Worm (Caenorhabditis elegans) whole organism, L1 larva: ENCODE data around the gene H25P19.1.

ENCODE experiments used
- C34B4.2 ChIP-seq: sonication (generic microtip); optimal IDR thresholded peaks from 2 replicates; lab custom pipeline; 2017; ENCODE audit warnings: mild to moderate bottlenecking, missing genetic modification characterization, missing compliant biosample characterization
- Y116A8C.19 ChIP-seq: sonication (generic microtip); optimal IDR thresholded peaks from 2 replicates; lab custom pipeline; 2016; ENCODE audit warnings: missing compliant biosample characterization, missing genetic modification characterization, borderline replicate concordance
- ama-1 ChIP-seq: fragments of 150-350 bp; optimal IDR thresholded peaks from 2 replicates; lab custom pipeline; 2014
- blmp-1 ChIP-seq: fragments of 150-350 bp; optimal IDR thresholded peaks from 2 replicates; lab custom pipeline; 2014; ENCODE audit warnings: missing biosample characterization, missing genetic modification characterization
- dpl-1 ChIP-seq, 3 experiments: fragments of 150-350 bp in 2 of 3; sonication (generic microtip) in 1 of 3; optimal IDR thresholded peaks; 2 replicates each; lab custom pipeline; 2014 to 2017; ENCODE audit warnings: missing biosample characterization in 3 of 3, missing genetic modification characterization in 3 of 3, missing genetic modification reagents in 3 of 3
- efl-1 ChIP-seq, 4 experiments: fragments of 150-350 bp; optimal IDR thresholded peaks in 3 of 4; peaks in 1 of 4; 1 replicate in 1 of 4; 2 replicates in 3 of 4; lab custom pipeline; 2014; ENCODE audit warnings: missing biosample characterization in 2 of 4, missing genetic modification characterization in 2 of 4, missing genetic modification reagents in 2 of 4
- elt-2 ChIP-seq: sonication (generic microtip); optimal IDR thresholded peaks from 2 replicates; lab custom pipeline; 2016; ENCODE audit warnings: missing genetic modification characterization, mild to moderate bottlenecking, inconsistent platforms, missing compliant biosample characterization, missing genetic modification reagents
- elt-3 ChIP-seq, 6 experiments: fragments of 150-350 bp in 1 of 6; sonication (generic microtip); optimal IDR thresholded peaks; 2 replicates each; lab custom pipeline; 2017 to 2018; ENCODE audit warnings: missing biosample characterization in 6 of 6, missing genetic modification characterization in 6 of 6, inconsistent platforms in 1 of 6
- fkh-8 ChIP-seq: sonication (generic microtip); optimal IDR thresholded peaks from 2 replicates; lab custom pipeline; 2016; ENCODE audit warnings: mild to moderate bottlenecking, missing genetic modification characterization, missing compliant biosample characterization
- fos-1 ChIP-seq: fragments of 150-350 bp; optimal IDR thresholded peaks from 2 replicates; lab custom pipeline; 2014; ENCODE audit warnings: missing biosample characterization, missing genetic modification characterization
- grh-1 ChIP-seq: fragments of 200-800 bp; sonication (Bioruptor generic); IDR thresholded peaks from 2 replicates; pipeline ENCODE4 v1.3.6; 2022; ENCODE audit warnings: missing genetic modification reagents, missing genetic modification characterization, missing compliant biosample characterization
- hlh-4 ChIP-seq: sonication (generic microtip); optimal IDR thresholded peaks from 2 replicates; lab custom pipeline; 2016; ENCODE audit warnings: mild to moderate bottlenecking, missing genetic modification characterization, missing compliant biosample characterization
- irx-1 ChIP-seq: sonication (generic microtip); optimal IDR thresholded peaks from 2 replicates; lab custom pipeline; 2016; ENCODE audit warnings: missing genetic modification characterization, missing compliant biosample characterization
- lin-15B ChIP-seq: fragments of 150-350 bp; sonication (generic microtip); optimal IDR thresholded peaks from 3 replicates; lab custom pipeline; 2014; ENCODE audit warnings: missing biosample characterization, missing genetic modification characterization
- mab-9 ChIP-seq: fragments of 200-800 bp; sonication (Bioruptor generic); IDR thresholded peaks from 2 replicates; pipeline ENCODE4 v1.3.6; 2022; ENCODE audit warnings: missing genetic modification reagents, missing genetic modification characterization, missing compliant biosample characterization
- mdl-1 ChIP-seq, 2 experiments: fragments of 150-350 bp; optimal IDR thresholded peaks; 2 replicates each; lab custom pipeline; 2014 to 2017; ENCODE audit warnings: missing biosample characterization in 2 of 2, missing genetic modification characterization in 2 of 2, inconsistent platforms in 1 of 2
- mep-1 ChIP-seq: fragments of 150-350 bp; optimal IDR thresholded peaks from 2 replicates; lab custom pipeline; 2014; ENCODE audit warnings: missing biosample characterization, missing genetic modification characterization
- nhr-11 ChIP-seq: fragments of 150-350 bp; optimal IDR thresholded peaks from 2 replicates; lab custom pipeline; 2014; ENCODE audit warnings: missing biosample characterization, missing genetic modification characterization
- nhr-19 ChIP-seq: fragments of 200-800 bp; sonication (Bioruptor generic); conservative IDR thresholded peaks from 2 replicates; pipeline ENCODE4 v1.3.6; 2022; ENCODE audit warnings: missing genetic modification characterization, missing compliant biosample characterization
- nhr-85 ChIP-seq: sonication (generic microtip); peaks from one replicate; lab custom pipeline; 2016; ENCODE audit warnings: missing genetic modification characterization, inconsistent platforms, missing compliant biosample characterization
- skn-1 ChIP-seq: fragments of 150-350 bp; optimal IDR thresholded peaks from 2 replicates; lab custom pipeline; 2014; ENCODE audit warnings: missing biosample characterization, missing genetic modification characterization
- snpc-4 ChIP-seq: fragments of 150-350 bp; optimal IDR thresholded peaks from 2 replicates; lab custom pipeline; 2014; ENCODE audit warnings: missing biosample characterization, missing genetic modification characterization
- snu-23 ChIP-seq: sonication (generic microtip); optimal IDR thresholded peaks from 2 replicates; lab custom pipeline; 2016; ENCODE audit warnings: missing genetic modification characterization, missing compliant biosample characterization
- sox-4 ChIP-seq: sonication (generic microtip); optimal IDR thresholded peaks from 2 replicates; lab custom pipeline; 2016; ENCODE audit warnings: missing genetic modification characterization, missing compliant biosample characterization
- sptf-1 ChIP-seq: fragments of 150-350 bp; optimal IDR thresholded peaks from 2 replicates; lab custom pipeline; 2014; ENCODE audit warnings: missing biosample characterization, missing genetic modification characterization
- unc-62 ChIP-seq: fragments of 150-350 bp; optimal IDR thresholded peaks from 2 replicates; lab custom pipeline; 2014; ENCODE audit warnings: missing biosample characterization, missing genetic modification reagents, missing genetic modification characterization
- unc-86 ChIP-seq: sonication (generic microtip); optimal IDR thresholded peaks from 2 replicates; lab custom pipeline; 2016; ENCODE audit warnings: missing genetic modification characterization, missing compliant biosample characterization
- vab-15 ChIP-seq: sonication (generic microtip); optimal IDR thresholded peaks from 2 replicates; lab custom pipeline; 2017; ENCODE audit warnings: missing genotype, mild to moderate bottlenecking, missing genetic modification characterization, missing compliant biosample characterization
- zag-1 ChIP-seq: fragments of 150-350 bp; optimal IDR thresholded peaks from 2 replicates; lab custom pipeline; 2014; ENCODE audit warnings: missing biosample characterization, missing genetic modification characterization
- zip-4 ChIP-seq: fragments of 200-800 bp; sonication (Bioruptor generic); optimal IDR thresholded peaks from 2 replicates; lab custom pipeline; 2018; ENCODE audit warnings: mild to moderate bottlenecking, missing genetic modification characterization, moderate library complexity, missing compliant biosample characterization
- ztf-11 ChIP-seq, 2 experiments: sonication (generic microtip); optimal IDR thresholded peaks; 2 replicates each; lab custom pipeline; 2016 to 2017; ENCODE audit warnings: missing genetic modification characterization in 2 of 2, missing biosample characterization in 1 of 2, missing compliant biosample characterization in 1 of 2

Gene H25P19.1

DNA sequence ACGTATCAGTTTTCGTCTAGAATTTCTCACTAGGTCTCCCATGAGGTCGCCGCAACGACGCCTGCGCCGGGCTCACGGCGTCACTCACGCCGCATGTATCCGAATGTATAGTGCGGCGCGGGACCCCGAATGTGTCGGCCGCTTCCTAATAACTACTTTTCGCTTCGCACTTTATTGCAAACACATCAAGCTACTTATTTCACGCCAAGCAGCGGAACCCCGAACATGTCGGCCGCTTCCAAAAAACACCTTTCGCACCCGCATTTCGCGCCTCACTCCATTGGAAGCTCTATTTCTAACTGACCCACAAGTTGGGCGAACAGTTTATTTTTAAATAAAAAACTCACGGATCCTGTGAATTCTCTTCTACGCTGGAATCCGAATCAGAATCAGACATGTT lies 11.4 kb upstream of the H25P19.1 start:
- no peak for TF ChIP-seq unc-86
- peak; percentile 27 for TF ChIP-seq snpc-4 (tag; lab: Kevin White, UChicago)

DNA sequence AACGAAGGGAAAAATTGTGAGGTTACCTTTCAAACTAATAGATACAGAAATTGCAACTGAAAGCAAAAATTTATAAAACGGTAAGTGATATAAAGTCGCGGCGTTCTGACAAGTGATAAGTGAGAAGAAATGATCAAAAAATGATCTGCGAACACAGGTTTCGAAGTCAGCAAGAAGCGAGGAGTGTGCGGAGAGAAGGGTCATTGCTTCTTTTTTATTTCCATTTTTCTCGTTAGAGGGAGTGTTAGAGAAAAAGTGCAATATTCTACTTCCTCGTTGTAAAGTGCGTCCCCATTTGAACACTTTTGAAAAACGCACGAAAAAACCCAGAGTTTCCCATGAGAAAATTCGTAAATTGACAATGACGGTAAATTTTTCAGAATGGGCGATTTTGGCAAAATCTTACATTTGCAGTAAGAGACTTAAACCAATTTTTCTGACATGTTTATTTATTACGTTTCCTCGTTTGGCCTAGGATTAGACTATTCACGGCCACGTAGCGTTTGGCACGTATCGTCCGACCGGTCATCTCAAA lies 10.9 kb upstream of the H25P19.1 start, which contains the start of the genes fbxa-72 and srx-21:
Gene fbxa-72 (minus strand): TSS at position 204 of the 535 bp plus-strand sequence.
Gene srx-21 (plus strand): TSS at position 485 of the 535 bp plus-strand sequence.
- TF ChIP-seq C34B4.2 (no peak), elt-2 (tag; lab: Kevin White, UChicago) (no peak), blmp-1 (tag; lab: Kevin White, UChicago) (peak; percentile 50), nhr-85 (tag; lab: Kevin White, UChicago) (peak; percentile 23)

DNA sequence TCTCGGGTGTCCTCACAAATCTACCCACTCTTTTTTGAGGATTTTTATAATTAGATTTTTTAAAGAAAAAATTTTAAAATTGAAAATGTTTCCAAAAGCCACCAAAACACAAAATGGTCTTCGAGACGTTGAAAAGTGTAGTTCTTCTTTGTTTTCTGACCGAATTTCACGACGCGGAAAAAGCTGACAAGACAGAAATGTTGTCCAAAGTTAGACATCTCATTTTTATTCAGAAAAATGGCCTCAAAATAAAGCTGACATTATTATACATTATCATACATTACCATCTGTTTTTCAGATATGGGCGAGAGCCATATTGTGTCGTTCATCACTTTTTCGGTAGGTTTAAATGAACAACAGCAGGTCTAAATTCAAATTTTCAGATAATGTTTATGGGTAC lies 7.8 kb upstream of the H25P19.1 start, which contains the start of gene srx-22:
Gene srx-22 (plus strand): TSS at position 301 of the 400 bp plus-strand sequence.
- no peak for TF ChIP-seq sptf-1 (tag; lab: Kevin White, UChicago)
- TF ChIP-seq efl-1 (optimal IDR thresholded peaks at IDR 0.05; lab: Kevin White, UChicago), result no peak
- peak in 1 of 2 experiments; percentile 65 for TF ChIP-seq efl-1 (GFP tag; optimal IDR thresholded peaks at IDR 0.05 in 1 of 2; lab: Kevin White, UChicago)

DNA sequence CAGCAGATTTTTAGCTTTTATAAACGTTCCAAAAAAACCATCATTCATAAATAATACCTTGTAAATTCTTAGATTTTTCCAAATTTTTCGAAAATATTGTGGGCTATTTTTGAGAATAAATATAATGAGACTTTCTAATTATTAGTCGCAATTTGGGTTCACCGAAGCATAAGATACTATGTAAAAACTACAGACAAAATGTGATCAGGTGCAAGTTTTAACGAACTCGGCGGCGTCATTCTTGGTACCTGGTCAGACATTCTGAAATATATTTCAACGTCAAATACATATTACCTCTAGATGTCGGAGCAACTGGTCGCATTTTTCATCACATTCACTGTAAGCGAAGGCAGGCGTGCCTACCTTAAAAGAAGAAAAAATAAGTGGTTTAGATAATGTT lies 5.5 kb upstream of the H25P19.1 start, which contains the start of gene srx-23:
Gene srx-23 (plus strand): TSS at position 301 of the 400 bp plus-strand sequence.
- no peak for TF ChIP-seq efl-1 (optimal IDR thresholded peaks at IDR 0.05; lab: Kevin White, UChicago)
- TF ChIP-seq efl-1 (GFP tag; optimal IDR thresholded peaks at IDR 0.05 in 1 of 2; lab: Kevin White, UChicago), result no peak
- TF ChIP-seq dpl-1 (GFP tag; optimal IDR thresholded peaks at IDR 0.05; lab: Kevin White, UChicago), result no peak
- TF ChIP-seq sox-4 (tag; lab: Kevin White, UChicago), result peak; percentile 56
- TF ChIP-seq fkh-8, result peak; percentile 49
- no peak for TF ChIP-seq mep-1 (tag; lab: Kevin White, UChicago)

DNA sequence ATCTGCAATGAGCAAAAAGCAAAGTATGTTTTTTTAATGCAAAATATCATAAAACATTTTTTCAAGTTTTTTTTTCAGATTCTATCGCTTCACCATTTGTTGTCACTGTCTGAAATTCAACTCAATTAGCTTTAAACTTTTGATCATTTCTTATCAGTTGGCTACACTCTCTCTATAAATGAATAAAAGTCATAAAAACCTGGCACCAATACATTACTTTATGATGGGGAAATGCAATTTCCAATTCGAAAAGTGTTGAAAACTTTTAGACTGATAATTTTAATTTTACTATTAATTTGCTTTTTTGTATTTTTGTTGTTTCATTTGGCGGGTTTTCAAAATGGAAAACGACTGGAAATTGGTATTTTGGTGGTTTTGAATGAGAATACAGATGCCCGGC lies 3.6 kb upstream of the H25P19.1 start, which contains the start of gene F31F4.1:
Gene F31F4.1 (plus strand): TSS at position 203 of the 400 bp plus-strand sequence.
- TF ChIP-seq mab-9 (GFP tag; lab: Robert Waterston, UW) (no peak), elt-3 (tag; optimal IDR thresholded peaks at IDR 0.05; lab: Kevin White, UChicago) (no peak), skn-1 (tag; lab: Kevin White, UChicago) (no peak), elt-2 (tag; lab: Kevin White, UChicago) (peak; percentile 33), efl-1 (optimal IDR thresholded peaks at IDR 0.05; lab: Kevin White, UChicago) (no peak), efl-1 (GFP tag; optimal IDR thresholded peaks at IDR 0.05 in 1 of 2; lab: Kevin White, UChicago) (peak in 1 of 2 experiments; percentile 15)

DNA sequence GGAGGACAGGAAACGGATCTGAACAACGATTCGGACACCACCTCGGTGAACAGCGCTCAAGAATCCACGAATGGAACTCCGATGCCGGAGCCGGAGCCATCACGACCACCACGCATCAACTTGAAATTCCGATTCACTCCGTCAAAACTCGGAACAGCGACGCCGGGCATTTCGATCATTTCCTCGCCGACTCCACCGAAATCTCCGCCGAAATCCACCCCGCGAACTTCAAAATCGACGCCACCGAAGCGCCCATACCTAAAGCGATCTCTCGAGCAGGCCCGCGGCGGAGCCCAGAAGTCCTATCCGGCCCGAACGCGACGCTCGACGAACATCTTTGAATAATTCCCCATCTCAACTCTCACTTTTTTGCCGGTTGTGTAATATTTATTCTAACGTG lies 2.1 kb downstream of the H25P19.1 start:
- no peak for TF ChIP-seq fos-1 (tag; lab: Kevin White, UChicago)
- no peak for TF ChIP-seq ama-1 (lab: Kevin White, UChicago)
- TF ChIP-seq snu-23, result no peak
- no peak for TF ChIP-seq unc-62 (GFP tag; lab: Kevin White, UChicago)
- no peak for TF ChIP-seq zip-4 (GFP tag; lab: Kevin White, UChicago)

DNA sequence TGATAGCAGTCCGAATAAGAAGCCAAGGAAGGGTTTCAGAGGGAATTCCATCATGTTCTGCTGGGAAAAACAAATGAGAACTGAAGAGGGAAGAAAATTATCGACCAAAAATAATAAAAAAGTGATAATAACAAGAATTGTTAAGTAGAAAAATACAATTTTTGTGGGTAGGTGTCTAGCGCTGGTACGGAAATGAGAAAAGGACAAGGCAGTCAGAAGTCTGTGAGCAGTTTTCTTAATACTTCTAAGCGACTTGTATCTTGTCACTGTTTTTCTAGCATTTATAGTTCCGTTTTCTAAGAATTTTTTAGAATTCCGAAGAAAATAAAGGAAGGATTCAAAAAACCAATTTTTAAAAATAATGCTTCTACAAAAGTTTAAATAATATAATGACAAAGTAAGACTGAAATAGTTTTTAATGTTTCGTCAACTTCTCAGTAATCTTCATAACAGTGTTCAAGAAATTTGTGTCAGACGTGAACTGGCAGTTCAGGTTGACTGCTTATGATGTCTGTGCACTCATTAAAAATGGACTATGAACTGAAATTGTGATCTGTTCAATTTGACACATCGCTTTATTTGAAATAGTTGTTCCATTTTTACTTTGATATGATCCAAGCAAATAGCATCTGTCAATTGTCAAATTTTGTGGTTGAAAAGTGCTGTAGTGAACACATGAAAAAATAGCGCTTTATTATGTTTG lies 5.4 kb downstream of the H25P19.1 start, which contains the start of gene srx-4:
Gene srx-4 (minus strand): TSS at position 51 of the 703 bp plus-strand sequence.
- no peak for TF ChIP-seq irx-1
- no peak for TF ChIP-seq elt-2 (tag; lab: Kevin White, UChicago)
- no peak for TF ChIP-seq vab-15 (tag; lab: Kevin White, UChicago)
- TF ChIP-seq Y116A8C.19 (tag; lab: Kevin White, UChicago), result no peak
- no peak for TF ChIP-seq mdl-1 (tag; optimal IDR thresholded peaks at IDR 0.05; lab: Kevin White, UChicago)
- TF ChIP-seq snu-23, result no peak
- no peak for TF ChIP-seq unc-86
- no peak for TF ChIP-seq zag-1
- TF ChIP-seq ztf-11 (tag; optimal IDR thresholded peaks at IDR 0.05; lab: Kevin White, UChicago), result no peak
- TF ChIP-seq grh-1 (GFP tag; lab: Robert Waterston, UW), result no peak
- no peak for TF ChIP-seq nhr-19 (GFP tag; lab: Robert Waterston, UW)
- no peak for TF ChIP-seq nhr-11
- no peak for TF ChIP-seq hlh-4 (tag; lab: Kevin White, UChicago)
- no peak for TF ChIP-seq lin-15B
- no peak for TF ChIP-seq sptf-1 (tag; lab: Kevin White, UChicago)
